Worm (Caenorhabditis elegans) whole organism, late embryonic: ENCODE data around the gene F01F1.2.

Experiments
- C08G9.2 ChIP-seq: sonication (generic microtip); optimal IDR thresholded peaks from 2 replicates; lab custom pipeline; 2016; ENCODE audit warnings: mild to moderate bottlenecking, missing genetic modification characterization, moderate library complexity, missing compliant biosample characterization
- C38D4.7 ChIP-seq: fragments of 200-800 bp; sonication (Bioruptor generic); optimal IDR thresholded peaks from 2 replicates; lab custom pipeline; 2018; ENCODE audit warnings: mild to moderate bottlenecking, missing genetic modification characterization, moderate library complexity, missing compliant biosample characterization
- F13H6.1 ChIP-seq: sonication (generic microtip); optimal IDR thresholded peaks from 2 replicates; lab custom pipeline; 2016; ENCODE audit warnings: missing genetic modification characterization, missing compliant biosample characterization
- K09A11.1 ChIP-seq: sonication (generic microtip); optimal IDR thresholded peaks from 2 replicates; lab custom pipeline; 2017; ENCODE audit warnings: antibody characterized with exemption, mild to moderate bottlenecking, missing genetic modification characterization, missing compliant biosample characterization; ENCODE audit not compliant: insufficient read depth
- T23F11.4 ChIP-seq: fragments of 200-800 bp; sonication (Bioruptor generic); optimal IDR thresholded peaks from 2 replicates; lab custom pipeline; 2018; ENCODE audit warnings: mild to moderate bottlenecking, missing genetic modification characterization, missing compliant biosample characterization
- Y22D7AL.16 ChIP-seq: sonication (generic microtip); optimal IDR thresholded peaks from 2 replicates; lab custom pipeline; 2016; ENCODE audit warnings: missing genetic modification characterization, missing compliant biosample characterization
- ama-1 ChIP-seq: fragments of 150-350 bp; optimal IDR thresholded peaks from 2 replicates; lab custom pipeline; 2014
- ceh-19 ChIP-seq: fragments of 200-800 bp; sonication (Bioruptor generic); optimal IDR thresholded peaks from 2 replicates; lab custom pipeline; 2018; ENCODE audit warnings: mild to moderate bottlenecking, missing genetic modification characterization, missing compliant biosample characterization
- ceh-24 ChIP-seq: sonication (generic microtip); optimal IDR thresholded peaks from 2 replicates; lab custom pipeline; 2016; ENCODE audit warnings: mild to moderate bottlenecking, missing genetic modification characterization, missing compliant biosample characterization
- ceh-45 ChIP-seq: fragments of 200-800 bp; sonication (Bioruptor generic); IDR thresholded peaks from 2 replicates; pipeline ENCODE4 v1.3.6; 2022; ENCODE audit warnings: missing genetic modification reagents, missing genetic modification characterization, missing compliant biosample characterization
- ceh-48 ChIP-seq: sonication (generic microtip); optimal IDR thresholded peaks from 2 replicates; lab custom pipeline; 2016; ENCODE audit warnings: missing genetic modification characterization, inconsistent platforms, missing compliant biosample characterization
- che-1 ChIP-seq: sonication (generic microtip); optimal IDR thresholded peaks from 2 replicates; lab custom pipeline; 2016; ENCODE audit warnings: mild to moderate bottlenecking, missing genetic modification characterization, missing compliant biosample characterization
- elt-2 ChIP-seq: sonication (generic microtip); optimal IDR thresholded peaks from 2 replicates; lab custom pipeline; 2016; ENCODE audit warnings: missing genetic modification reagents, missing genetic modification characterization, missing compliant biosample characterization
- ets-4 ChIP-seq: sonication (generic microtip); optimal IDR thresholded peaks from 2 replicates; lab custom pipeline; 2016; ENCODE audit warnings: missing genetic modification characterization, missing compliant biosample characterization
- fkh-10 ChIP-seq: fragments of 150-350 bp; optimal IDR thresholded peaks from 2 replicates; lab custom pipeline; 2014; ENCODE audit warnings: missing biosample characterization, missing genetic modification reagents, missing genetic modification characterization
- fkh-6 ChIP-seq: sonication (generic microtip); optimal IDR thresholded peaks from 2 replicates; lab custom pipeline; 2016; ENCODE audit warnings: missing genetic modification characterization, missing compliant biosample characterization
- hlh-13 ChIP-seq: fragments of 200-800 bp; sonication (Bioruptor generic); optimal IDR thresholded peaks from 2 replicates; lab custom pipeline; 2018; ENCODE audit warnings: mild to moderate bottlenecking, missing genetic modification characterization, missing compliant biosample characterization
- hlh-15 ChIP-seq: sonication (generic microtip); optimal IDR thresholded peaks from 2 replicates; lab custom pipeline; 2016; ENCODE audit warnings: missing genetic modification characterization, missing compliant biosample characterization
- hlh-30 ChIP-seq: sonication (generic microtip); optimal IDR thresholded peaks from 2 replicates; lab custom pipeline; 2017; ENCODE audit warnings: antibody characterized with exemption, missing genetic modification characterization, missing compliant biosample characterization; ENCODE audit not compliant: insufficient read depth
- hlh-8 ChIP-seq: sonication (generic microtip); optimal IDR thresholded peaks from 2 replicates; lab custom pipeline; 2016; ENCODE audit warnings: missing genotype, missing genetic modification characterization, missing compliant biosample characterization
- lim-6 ChIP-seq: sonication (generic microtip); optimal IDR thresholded peaks from 2 replicates; lab custom pipeline; 2016; ENCODE audit warnings: missing genetic modification characterization, missing compliant biosample characterization
- nhr-232 ChIP-seq: sonication (generic microtip); optimal IDR thresholded peaks from 2 replicates; lab custom pipeline; 2016; ENCODE audit warnings: missing genetic modification characterization, missing compliant biosample characterization
- pag-3 ChIP-seq: sonication (generic microtip); optimal IDR thresholded peaks from 2 replicates; lab custom pipeline; 2016; ENCODE audit warnings: missing compliant biosample characterization, missing genetic modification characterization, borderline replicate concordance
- pat-9 ChIP-seq: fragments of 200-800 bp; sonication (Bioruptor generic); optimal IDR thresholded peaks from 2 replicates; lab custom pipeline; 2018; ENCODE audit warnings: mild to moderate bottlenecking, missing genetic modification characterization, moderate library complexity, missing compliant biosample characterization
- pax-1 ChIP-seq: fragments of 150-350 bp; optimal IDR thresholded peaks from 2 replicates; lab custom pipeline; 2014; ENCODE audit warnings: missing biosample characterization, missing genetic modification characterization
- pha-2 ChIP-seq: sonication (generic microtip); optimal IDR thresholded peaks from 2 replicates; lab custom pipeline; 2017; ENCODE audit warnings: mild to moderate bottlenecking, missing genetic modification characterization, missing compliant biosample characterization
- pha-4 ChIP-seq: fragments of 150-350 bp; optimal IDR thresholded peaks from 2 replicates; lab custom pipeline; 2018; ENCODE audit warnings: missing biosample characterization, missing genetic modification reagents, missing genetic modification characterization
- pqm-1 ChIP-seq: sonication (generic microtip); optimal IDR thresholded peaks from 2 replicates; lab custom pipeline; 2016; ENCODE audit warnings: missing genetic modification characterization, missing compliant biosample characterization
- pros-1 ChIP-seq: fragments of 150-350 bp; optimal IDR thresholded peaks from 2 replicates; lab custom pipeline; 2014; ENCODE audit warnings: missing biosample characterization, missing genetic modification reagents, missing genetic modification characterization
- rnt-1 ChIP-seq: sonication (generic microtip); optimal IDR thresholded peaks from 2 replicates; lab custom pipeline; 2016; ENCODE audit warnings: missing genetic modification characterization, missing compliant biosample characterization
- syd-9 ChIP-seq: sonication (generic microtip); optimal IDR thresholded peaks from 2 replicates; lab custom pipeline; 2016; ENCODE audit warnings: mild to moderate bottlenecking, missing genetic modification characterization, moderate library complexity, missing compliant biosample characterization
- ttx-3 ChIP-seq: sonication (generic microtip); optimal IDR thresholded peaks from 2 replicates; lab custom pipeline; 2016; ENCODE audit warnings: missing genetic modification reagents, missing genetic modification characterization, missing compliant biosample characterization
- unc-42 ChIP-seq: sonication (generic microtip); optimal IDR thresholded peaks from 2 replicates; lab custom pipeline; 2016; ENCODE audit warnings: missing genotype, missing genetic modification characterization, missing compliant biosample characterization
- unc-55 ChIP-seq: sonication (generic microtip); optimal IDR thresholded peaks from 2 replicates; lab custom pipeline; 2017; ENCODE audit warnings: missing biosample characterization, missing genetic modification reagents, missing genetic modification characterization
- unc-86 ChIP-seq: sonication (generic microtip); optimal IDR thresholded peaks from 2 replicates; lab custom pipeline; 2016; ENCODE audit warnings: missing genetic modification characterization, missing compliant biosample characterization
- ztf-16 ChIP-seq: sonication (generic microtip); optimal IDR thresholded peaks from 2 replicates; lab custom pipeline; 2017; ENCODE audit warnings: missing genetic modification characterization, missing compliant biosample characterization

F01F1.2 gene

DNA sequence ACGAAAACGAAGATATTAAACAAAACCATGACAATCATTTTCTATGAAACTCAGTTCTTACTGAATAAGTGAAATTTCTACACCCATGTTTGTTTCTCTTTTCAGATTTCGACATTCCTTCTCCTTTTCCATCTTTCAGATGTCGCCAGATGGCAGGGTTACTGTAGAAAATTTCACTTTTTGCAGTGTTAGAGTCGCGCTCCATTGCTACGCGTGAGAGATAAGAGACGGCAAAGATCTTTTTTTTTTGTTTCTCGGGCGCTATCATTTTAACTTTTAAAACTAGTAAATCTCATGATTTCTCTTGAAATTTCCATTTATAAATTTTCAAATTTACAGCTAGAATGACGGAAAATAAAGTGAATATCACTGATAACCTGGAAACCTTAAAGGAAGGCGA is at the start of gene F01F1.2, which contains the start of gene mig-21:
F01F1.2 (plus strand) TSS at position 340 of the 400 bp plus-strand sequence.
mig-21 (minus strand) TSS at position 166 of the 400 bp plus-strand sequence.
- no peak for TF ChIP-seq ama-1 (lab: Kevin White, UChicago)
- no peak for TF ChIP-seq C38D4.7 (GFP tag; lab: Kevin White, UChicago)
- TF ChIP-seq fkh-6: no peak
- TF ChIP-seq pat-9 (tag; lab: Kevin White, UChicago): no peak
- TF ChIP-seq hlh-13 (GFP tag; lab: Kevin White, UChicago): no peak
- TF ChIP-seq syd-9: no peak
- TF ChIP-seq K09A11.1: no peak
- TF ChIP-seq hlh-15 (tag; lab: Kevin White, UChicago): no peak
- no peak for TF ChIP-seq unc-42 (tag; lab: Kevin White, UChicago)
- TF ChIP-seq pha-4 (tag; lab: Kevin White, UChicago): no peak
- no peak for TF ChIP-seq pros-1 (tag; lab: Kevin White, UChicago)
- TF ChIP-seq T23F11.4 (GFP tag; lab: Kevin White, UChicago): no peak
- TF ChIP-seq, all 69 proteins: peak for 0

DNA sequence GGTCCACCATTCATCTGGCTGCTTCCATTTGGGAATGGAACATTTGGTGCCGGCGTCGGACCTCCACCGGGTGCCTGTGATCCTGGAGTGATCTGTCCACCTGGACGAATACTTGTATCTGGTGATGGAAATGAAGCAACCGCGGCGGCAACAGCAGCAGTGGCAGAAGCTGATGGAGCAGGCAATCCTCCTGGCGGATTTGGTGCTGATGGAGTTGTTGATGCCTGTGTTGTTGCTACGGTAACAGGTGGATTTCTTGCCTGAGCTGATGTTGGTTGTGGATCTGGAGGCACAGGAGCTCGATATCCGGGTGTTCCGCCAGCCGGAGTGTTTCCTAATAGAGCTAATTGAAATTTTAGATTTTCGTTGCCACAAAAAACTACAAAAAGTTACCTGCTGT is 45.9 kb upstream of the F01F1.2 start:
- TF ChIP-seq F13H6.1 (tag; lab: Kevin White, UChicago) (no peak), pag-3 (tag; lab: Kevin White, UChicago) (no peak), pros-1 (tag; lab: Kevin White, UChicago) (no peak), C38D4.7 (GFP tag; lab: Kevin White, UChicago) (no peak), Y22D7AL.16 (tag; lab: Kevin White, UChicago) (no peak), rnt-1 (no peak), che-1 (no peak), ttx-3 (tag; lab: Kevin White, UChicago) (no peak), nhr-232 (no peak), ceh-24 (tag; lab: Kevin White, UChicago) (no peak), ceh-19 (GFP tag; lab: Kevin White, UChicago) (no peak), pax-1 (tag; lab: Kevin White, UChicago) (no peak)

ce11 chrIII:5833376-5833775 is 45.0 kb upstream of the F01F1.2 start, which contains the start of the genes R12B2.13 and mdt-15:
Gene R12B2.13, minus strand, starts transcription at chrIII:5833476.
Gene mdt-15, minus strand, starts transcription at chrIII:5833751.
- TF ChIP-seq pros-1 (tag; lab: Kevin White, UChicago) (no peak), ceh-24 (tag; lab: Kevin White, UChicago) (no peak), hlh-8 (no peak), unc-55 (GFP tag; lab: Kevin White, UChicago) (no peak), C08G9.2 (tag; lab: Kevin White, UChicago) (no peak), hlh-30 (tag; lab: Kevin White, UChicago) (no peak), fkh-10 (GFP tag; lab: Kevin White, UChicago) (no peak), elt-2 (no peak), pha-4 (tag; lab: Kevin White, UChicago) (no peak), pqm-1 (tag; lab: Kevin White, UChicago) (no peak), ceh-48 (tag; lab: Kevin White, UChicago) (no peak), ceh-45 (GFP tag; lab: Robert Waterston, UW) (no peak), ets-4 (no peak), ceh-19 (GFP tag; lab: Kevin White, UChicago) (no peak), lim-6 (tag; lab: Kevin White, UChicago) (no peak), unc-86 (tag; lab: Kevin White, UChicago) (no peak), hlh-15 (tag; lab: Kevin White, UChicago) (no peak), ttx-3 (tag; lab: Kevin White, UChicago) (no peak)
- TF ChIP-seq, all 69 proteins: peak for 0

ce11 chrIII:5834053-5834452 is 44.3 kb upstream of the F01F1.2 start, which contains the start of gene R12B2.6:
Gene R12B2.6, minus strand, starts transcription at chrIII:5834153.
- TF ChIP-seq che-1 (no peak), pha-2 (no peak), ztf-16 (tag; lab: Kevin White, UChicago) (no peak), fkh-6 (no peak)
